Worm (Caenorhabditis elegans) whole organism, late embryonic: ENCODE data around the gene F13H10.8.

Experiments
- C38D4.7 ChIP-seq: fragments of 200-800 bp; sonication (Bioruptor generic); optimal IDR thresholded peaks from 2 replicates; lab custom pipeline; 2018; ENCODE audit warnings: mild to moderate bottlenecking, missing genetic modification characterization, moderate library complexity, missing compliant biosample characterization
- ama-1 ChIP-seq: fragments of 150-350 bp; optimal IDR thresholded peaks from 2 replicates; lab custom pipeline; 2014
- ceh-9 ChIP-seq: sonication (generic microtip); optimal IDR thresholded peaks from 2 replicates; lab custom pipeline; 2016; ENCODE audit warnings: mild to moderate bottlenecking, missing genetic modification characterization, inconsistent platforms, missing compliant biosample characterization
- fax-1 ChIP-seq: sonication (generic microtip); optimal IDR thresholded peaks from 2 replicates; lab custom pipeline; 2016; ENCODE audit warnings: missing genotype, missing genetic modification characterization, missing compliant biosample characterization
- hlh-15 ChIP-seq: sonication (generic microtip); optimal IDR thresholded peaks from 2 replicates; lab custom pipeline; 2016; ENCODE audit warnings: missing genetic modification characterization, missing compliant biosample characterization
- hlh-30 ChIP-seq: sonication (generic microtip); optimal IDR thresholded peaks from 2 replicates; lab custom pipeline; 2017; ENCODE audit warnings: antibody characterized with exemption, missing genetic modification characterization, missing compliant biosample characterization; ENCODE audit not compliant: insufficient read depth
- lin-11 ChIP-seq: fragments of 200-800 bp; sonication (Bioruptor generic); optimal IDR thresholded peaks from 2 replicates; lab custom pipeline; 2018; ENCODE audit warnings: mild to moderate bottlenecking, missing genetic modification characterization, missing compliant biosample characterization
- madf-2 ChIP-seq: sonication (generic microtip); optimal IDR thresholded peaks from 2 replicates; lab custom pipeline; 2017; ENCODE audit warnings: missing genetic modification characterization, missing compliant biosample characterization
- pax-1 ChIP-seq: fragments of 150-350 bp; optimal IDR thresholded peaks from 2 replicates; lab custom pipeline; 2014; ENCODE audit warnings: missing biosample characterization, missing genetic modification characterization
- pha-2 ChIP-seq: sonication (generic microtip); optimal IDR thresholded peaks from 2 replicates; lab custom pipeline; 2017; ENCODE audit warnings: mild to moderate bottlenecking, missing genetic modification characterization, missing compliant biosample characterization
- rnt-1 ChIP-seq: sonication (generic microtip); optimal IDR thresholded peaks from 2 replicates; lab custom pipeline; 2016; ENCODE audit warnings: missing genetic modification characterization, missing compliant biosample characterization
- sox-4 ChIP-seq: sonication (generic microtip); optimal IDR thresholded peaks from 2 replicates; lab custom pipeline; 2017; ENCODE audit warnings: mild to moderate bottlenecking, missing genetic modification characterization, inconsistent platforms, missing compliant biosample characterization
- tbx-2 ChIP-seq: sonication (generic microtip); optimal IDR thresholded peaks from 2 replicates; lab custom pipeline; 2016; ENCODE audit warnings: missing genetic modification characterization, missing compliant biosample characterization

- TF ChIP-seq fax-1 (no peak), pha-2 (tag; lab: Kevin White, UChicago) (no peak), madf-2 (tag; lab: Kevin White, UChicago) (no peak), tbx-2 (no peak), lin-11 (tag; lab: Kevin White, UChicago) (no peak), pax-1 (tag; lab: Kevin White, UChicago) (no peak), C38D4.7 (GFP tag; lab: Kevin White, UChicago) (no peak), hlh-15 (tag; lab: Kevin White, UChicago) (no peak), sox-4 (no peak), hlh-30 (no peak), ama-1 (lab: Kevin White, UChicago) (no peak), ceh-9 (tag; lab: Kevin White, UChicago) (no peak), rnt-1 (tag; lab: Kevin White, UChicago) (no peak)
Measured at ce11 chrIV:11021512-11022268, 1.4 kb downstream of the F13H10.8 start, which contains the start of gene mogs-1.
